Fruit fly (Drosophila melanogaster) Kc167 (cell line): ENCODE results near the gene Tti1.

Experiments used
- Myc ChIP-seq: fragments of >200 bp; optimal IDR thresholded peaks from 2 replicates; lab custom pipeline; 2017; ENCODE audit warnings: missing external identifiers
- Sin3A ChIP-seq: fragments of >200 bp; optimal IDR thresholded peaks from 2 replicates; lab custom pipeline; 2018; ENCODE audit warnings: missing external identifiers
- h ChIP-seq: fragments of >200 bp; optimal IDR thresholded peaks from 3 replicates; lab custom pipeline; 2018; ENCODE audit warnings: missing external identifiers
- insv ChIP-seq: fragments of >200 bp; optimal IDR thresholded peaks from 3 replicates; lab custom pipeline; 2018; ENCODE audit warnings: missing external identifiers
- psq ChIP-seq: fragments of >200 bp; optimal IDR thresholded peaks from 2 replicates; lab custom pipeline; 2017; ENCODE audit warnings: missing external identifiers
- ttk ChIP-seq: sonication (Bioruptor generic); optimal IDR thresholded peaks from 2 replicates; lab custom pipeline; 2017; ENCODE audit warnings: missing external identifiers

Gene Tti1

DNA sequence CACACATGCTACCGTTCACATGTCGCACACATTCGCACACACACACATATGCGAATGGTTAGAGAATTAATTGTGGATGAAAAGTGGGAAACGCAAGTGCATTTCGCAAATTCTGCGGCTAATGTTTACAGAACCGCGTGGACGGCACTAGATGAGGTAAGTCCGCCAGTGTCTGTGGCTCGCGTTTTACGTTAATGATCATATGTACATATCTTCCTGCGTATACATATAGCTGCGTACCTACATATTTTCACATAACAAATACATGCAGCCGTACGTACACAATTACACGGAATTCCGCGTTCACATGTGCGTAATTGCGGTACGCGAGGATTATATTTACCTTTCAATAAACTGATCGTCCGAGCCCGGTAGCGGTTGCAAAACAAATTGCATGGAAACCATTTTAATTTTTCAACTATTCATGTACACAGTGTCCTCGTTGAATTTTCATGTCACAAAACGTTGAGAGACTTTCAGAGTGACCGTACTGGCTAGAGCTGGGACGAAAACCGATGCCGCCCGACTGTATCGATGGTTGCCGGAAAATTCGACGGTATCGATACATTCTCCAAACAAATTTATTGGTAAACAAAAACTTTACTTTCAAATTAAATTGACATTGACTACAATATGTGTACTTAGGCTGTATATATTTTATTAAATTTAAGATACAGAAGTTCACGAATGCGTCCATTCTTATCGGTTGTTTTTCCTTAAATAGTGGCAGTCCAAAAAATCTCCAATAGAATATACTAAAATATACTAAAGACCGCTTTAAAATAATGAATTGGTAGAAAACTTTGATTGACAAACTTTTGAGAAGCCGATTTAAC, 29.1 kb downstream of the Tti1 start, which contains the start of gene hyd:
Gene hyd, minus strand, starts transcription at position 495 of the 836 bp plus-strand sequence.
- no peak for TF ChIP-seq Myc (lab: Kevin White, UChicago)
- no peak for TF ChIP-seq Sin3A (lab: Kevin White, UChicago)
- TF ChIP-seq h = no peak
- TF ChIP-seq ttk (lab: Kevin White, UChicago) = no peak
- TF ChIP-seq psq (lab: Kevin White, UChicago) = no peak
- TF ChIP-seq insv (lab: Kevin White, UChicago) = no peak

- TF ChIP-seq insv (lab: Kevin White, UChicago) (no peak), Myc (lab: Kevin White, UChicago) (no peak), psq (lab: Kevin White, UChicago) (no peak), h (no peak), Sin3A (lab: Kevin White, UChicago) (no peak), ttk (lab: Kevin White, UChicago) (no peak)
Measured at dm6 chr3R:9710886-9711285, 43.6 kb downstream of the Tti1 start, which contains the start of the genes trbd and dmt. Gene trbd, minus strand, starts transcription at chr3R:9711037. Gene dmt, plus strand, starts transcription at chr3R:9711142.

DNA sequence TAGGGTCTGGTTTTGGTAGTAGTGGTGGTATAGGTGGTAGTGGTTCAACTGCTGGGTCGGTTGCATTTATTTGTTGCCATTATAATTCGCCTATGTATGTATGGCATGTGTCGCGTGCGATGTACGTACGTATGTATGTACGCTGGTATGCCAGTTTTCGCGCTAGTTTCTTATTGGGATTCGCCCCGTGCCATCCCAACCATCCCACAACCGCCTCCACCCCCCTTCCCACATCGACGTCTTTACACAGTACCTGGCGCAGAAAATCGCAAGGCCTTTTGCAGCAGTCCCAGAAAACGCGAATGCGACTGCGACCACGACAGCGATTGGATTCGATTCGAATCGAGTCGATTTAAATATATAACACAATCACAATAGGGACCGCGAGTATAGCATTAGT, 44.3 kb downstream of the Tti1 start:
- TF ChIP-seq Myc (lab: Kevin White, UChicago) = no peak
- TF ChIP-seq h = no peak
- no peak for TF ChIP-seq insv (lab: Kevin White, UChicago)
- TF ChIP-seq ttk (lab: Kevin White, UChicago) = no peak
- TF ChIP-seq Sin3A (lab: Kevin White, UChicago) = no peak
- TF ChIP-seq psq (lab: Kevin White, UChicago) = no peak

DNA sequence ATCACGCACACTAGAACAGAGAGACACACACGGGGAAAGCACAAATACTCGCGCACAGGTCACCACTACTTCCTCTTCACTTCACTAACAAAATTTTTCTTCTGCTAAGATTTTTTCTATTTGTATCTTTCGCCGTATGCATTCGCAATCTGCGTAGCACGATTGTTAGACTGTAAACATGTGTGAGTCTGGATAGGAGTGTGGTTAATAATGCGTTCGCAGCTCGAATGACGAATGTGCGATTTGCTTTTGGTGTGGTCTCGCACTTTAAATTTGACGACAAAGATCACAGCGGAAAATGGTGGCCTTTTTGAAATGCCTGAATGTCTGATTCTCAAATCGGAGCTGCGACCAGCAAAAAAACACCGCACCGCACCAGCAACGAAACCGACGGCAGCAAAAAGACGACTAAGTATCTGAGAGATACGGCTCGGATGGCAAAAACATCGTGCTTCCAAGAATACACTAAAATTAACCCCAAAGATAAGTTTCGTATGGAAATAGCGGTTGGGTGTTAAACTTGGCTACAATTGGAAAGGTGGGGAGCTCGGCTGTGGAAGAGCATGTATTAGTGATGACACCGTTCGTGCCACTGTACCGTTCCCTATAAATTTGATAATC, 49.4 kb downstream of the Tti1 start, which contains the start of gene Unc-115a:
Gene Unc-115a, minus strand, starts transcription at position 410 of the 621 bp plus-strand sequence.
- TF ChIP-seq Myc (lab: Kevin White, UChicago) (no peak), ttk (lab: Kevin White, UChicago) (no peak), h (no peak), psq (lab: Kevin White, UChicago) (no peak), Sin3A (lab: Kevin White, UChicago) (no peak), insv (lab: Kevin White, UChicago) (no peak)

- TF ChIP-seq psq (lab: Kevin White, UChicago) (no peak), ttk (lab: Kevin White, UChicago) (no peak), Myc (lab: Kevin White, UChicago) (no peak), insv (lab: Kevin White, UChicago) (no peak), Sin3A (lab: Kevin White, UChicago) (no peak), h (no peak)
Measured at dm6 chr3R:9704183-9705007, 50.1 kb downstream of the Tti1 start.

dm6 chr3R:9703273-9703672, 51.2 kb downstream of the Tti1 start:
- TF ChIP-seq Sin3A (lab: Kevin White, UChicago) (no peak), h (no peak), ttk (lab: Kevin White, UChicago) (no peak), insv (lab: Kevin White, UChicago) (no peak), Myc (lab: Kevin White, UChicago) (no peak), psq (lab: Kevin White, UChicago) (no peak)

DNA sequence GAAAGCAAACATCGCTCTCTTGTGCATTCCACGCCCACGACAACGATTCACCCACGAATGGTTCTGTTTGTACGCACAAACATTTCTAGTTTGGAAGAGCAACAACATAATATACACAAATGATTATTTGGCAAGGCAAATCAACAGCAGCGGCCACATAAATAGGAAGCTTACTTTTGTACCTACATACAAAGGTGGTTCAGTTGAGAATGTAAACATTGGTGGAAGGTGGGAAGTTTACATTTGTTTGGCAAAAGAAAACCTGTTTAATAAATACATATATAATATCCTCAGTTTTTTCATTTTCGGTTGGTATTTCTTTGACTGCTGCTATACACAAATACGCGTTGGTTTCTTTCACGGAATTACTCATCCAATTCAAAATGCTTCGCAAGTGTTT, 51.9 kb downstream of the Tti1 start:
- TF ChIP-seq Myc (lab: Kevin White, UChicago) = no peak
- no peak for TF ChIP-seq Sin3A (lab: Kevin White, UChicago)
- no peak for TF ChIP-seq insv (lab: Kevin White, UChicago)
- TF ChIP-seq psq (lab: Kevin White, UChicago) = no peak
- TF ChIP-seq ttk (lab: Kevin White, UChicago) = no peak
- no peak for TF ChIP-seq h

dm6 chr3R:9701897-9702296, 52.6 kb downstream of the Tti1 start:
- no peak for TF ChIP-seq insv (lab: Kevin White, UChicago)
- no peak for TF ChIP-seq h
- no peak for TF ChIP-seq psq (lab: Kevin White, UChicago)
- TF ChIP-seq Sin3A (lab: Kevin White, UChicago) = no peak
- no peak for TF ChIP-seq Myc (lab: Kevin White, UChicago)
- TF ChIP-seq ttk (lab: Kevin White, UChicago) = no peak

- TF ChIP-seq Myc (lab: Kevin White, UChicago) = no peak
- no peak for TF ChIP-seq Sin3A (lab: Kevin White, UChicago)
- no peak for TF ChIP-seq psq (lab: Kevin White, UChicago)
- TF ChIP-seq ttk (lab: Kevin White, UChicago) = no peak
- TF ChIP-seq h = no peak
- TF ChIP-seq insv (lab: Kevin White, UChicago) = no peak
Measured at dm6 chr3R:9701148-9701703, 53.3 kb downstream of the Tti1 start.
